Fruit fly (Drosophila melanogaster) whole organism, adult: ENCODE data around the gene TfIIEalpha.

Experiments
- CG12768 ChIP-seq: fragments of 200-800 bp; sonication (Bioruptor generic); optimal IDR thresholded peaks from 2 replicates; lab custom pipeline; 2017; ENCODE audit warnings: missing biosample characterization, missing genetic modification characterization, mild to moderate bottlenecking, moderate library complexity, missing genetic modification reagents
- CG33017 ChIP-seq: fragments of 200-800 bp; sonication (Bioruptor generic); optimal IDR thresholded peaks from 2 replicates; lab custom pipeline; 2018; ENCODE audit warnings: missing biosample characterization, mild to moderate bottlenecking, missing genetic modification characterization, moderate library complexity
- CG7101 ChIP-seq: fragments of 200-800 bp; sonication (Bioruptor generic); optimal IDR thresholded peaks from 2 replicates; lab custom pipeline; 2018; ENCODE audit warnings: missing biosample characterization, mild to moderate bottlenecking, missing genetic modification characterization, moderate library complexity
- Crg-1 ChIP-seq: fragments of 200-800 bp; sonication (Bioruptor generic); optimal IDR thresholded peaks from 2 replicates; lab custom pipeline; 2016; ENCODE audit warnings: missing biosample characterization, missing genetic modification characterization
- cic ChIP-seq: fragments of 200-800 bp; sonication (Bioruptor generic); optimal IDR thresholded peaks from 2 replicates; lab custom pipeline; 2017; ENCODE audit warnings: missing biosample characterization, mild to moderate bottlenecking, missing genetic modification characterization, moderate library complexity
- kay ChIP-seq: fragments of 200-800 bp; sonication (Bioruptor generic); peaks from one replicate; lab custom pipeline; 2016; ENCODE audit warnings: missing biosample characterization, missing genetic modification characterization, borderline replicate concordance
- pad ChIP-seq: fragments of 200-800 bp; sonication (Bioruptor generic); optimal IDR thresholded peaks from 3 replicates; lab custom pipeline; 2017; ENCODE audit warnings: missing biosample characterization, missing genetic modification characterization, mild to moderate bottlenecking, moderate library complexity, missing genetic modification reagents
- toe ChIP-seq: fragments of 200-800 bp; sonication (Bioruptor generic); optimal IDR thresholded peaks from 2 replicates; lab custom pipeline; 2016; ENCODE audit warnings: missing biosample characterization, missing genetic modification characterization

- TF ChIP-seq toe (GFP tag; lab: Kevin White, UChicago) (no peak), CG7101 (tag; lab: Kevin White, UChicago) (no peak), cic (GFP tag; lab: Kevin White, UChicago) (no peak), CG12768 (GFP tag; lab: Kevin White, UChicago) (no peak), Crg-1 (GFP tag; lab: Kevin White, UChicago) (no peak), pad (no peak), CG33017 (tag; lab: Kevin White, UChicago) (no peak), kay (GFP tag; lab: Kevin White, UChicago) (no peak)
Observed at dm6 chr3L:11716899-11717298, 35.1 kb downstream of the TfIIEalpha start.
